Worm (Caenorhabditis elegans): Measurements from ENCODE around the gene cox-16.

DNA sequence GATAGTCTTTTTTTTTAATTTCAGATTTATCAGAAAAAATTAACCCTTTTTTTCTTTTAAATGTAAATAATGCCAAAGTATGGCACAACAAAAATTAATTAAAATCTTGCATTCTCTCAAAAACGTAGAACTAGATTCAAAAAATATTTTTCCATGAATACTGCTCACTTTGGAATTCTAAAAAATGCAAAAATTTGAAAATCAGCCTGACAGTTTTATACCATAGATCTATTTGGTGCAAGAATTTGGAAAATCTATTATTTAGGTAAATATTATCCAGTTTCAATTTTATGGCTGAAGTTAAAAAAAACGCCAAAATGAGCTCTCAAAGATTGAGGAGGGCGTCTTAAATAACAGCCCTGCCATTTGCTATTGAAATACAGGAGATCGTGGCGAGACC, 43.6 kb upstream of the cox-16 start:
- no peak for TF ChIP-seq unc-120 (tag; optimal IDR thresholded peaks at IDR 0.05; ENCODE audit: poor library complexity, severe bottlenecking)
- TF ChIP-seq unc-62 (GFP tag; optimal IDR thresholded peaks at IDR 0.05), result no peak
- TF ChIP-seq ztf-11 (tag; optimal IDR thresholded peaks at IDR 0.05), result no peak
- no peak for TF ChIP-seq nhr-28 (tag; optimal IDR thresholded peaks at IDR 0.05)
- TF ChIP-seq pha-4 (tag; optimal IDR thresholded peaks at IDR 0.05), result no peak
- TF ChIP-seq elt-3 (tag; optimal IDR thresholded peaks at IDR 0.05), result no peak
- no peak for TF ChIP-seq nhr-76 (tag; optimal IDR thresholded peaks at IDR 0.05)
- TF ChIP-seq lin-13 (tag; optimal IDR thresholded peaks at IDR 0.05), result no peak
- no peak for TF ChIP-seq elt-1 (tag; optimal IDR thresholded peaks at IDR 0.05; ENCODE audit: borderline replicate concordance, insufficient read depth)
- TF ChIP-seq cnd-1 (tag; optimal IDR thresholded peaks at IDR 0.05), result no peak
- TF ChIP-seq flh-1 (GFP tag; optimal IDR thresholded peaks at IDR 0.05), result no peak
- TF ChIP-seq mls-2 (tag; optimal IDR thresholded peaks at IDR 0.05), result no peak

All from whole organism, mixed stage, embryonic.